Worm (Caenorhabditis elegans): ENCODE data around the gene clec-197.

ce11 chrIV:17328834-17329233 is 17.7 kb downstream of the clec-197 start, which contains the start of gene ceh-88:
- TF ChIP-seq ces-1 (GFP tag; optimal IDR thresholded peaks at IDR 0.05) (no peak), lin-39 (tag; optimal IDR thresholded peaks at IDR 0.05) (no peak), unc-62 (GFP tag; optimal IDR thresholded peaks at IDR 0.05 in 1 of 2) (no peak), unc-62 (tag; optimal IDR thresholded peaks at IDR 0.05) (no peak), ceh-82 (tag; optimal IDR thresholded peaks at IDR 0.05) (no peak), Y5F2A.4 (GFP tag; optimal IDR thresholded peaks at IDR 0.05) (no peak), Y105C5A.15 (GFP tag; IDR thresholded peaks at IDR 0.05) (no peak), lin-38 (GFP tag; IDR thresholded peaks at IDR 0.05) (no peak), nhr-42 (GFP tag; IDR thresholded peaks at IDR 0.05) (no peak), lin-13 (GFP tag; optimal IDR thresholded peaks at IDR 0.05) (no peak), unc-130 (GFP tag; optimal IDR thresholded peaks at IDR 0.05) (no peak)
